Worm (Caenorhabditis elegans) whole organism, L1 larva: ENCODE measurements around the gene F31B12.3.

Experiments
- C16A3.4 ChIP-seq: fragments of 150-350 bp; optimal IDR thresholded peaks from 2 replicates; lab custom pipeline; 2014; ENCODE audit warnings: missing biosample characterization, missing genetic modification characterization
- Y116A8C.19 ChIP-seq: sonication (generic microtip); optimal IDR thresholded peaks from 2 replicates; lab custom pipeline; 2016; ENCODE audit warnings: missing compliant biosample characterization, missing genetic modification characterization, borderline replicate concordance
- aly-2 ChIP-seq: fragments of 150-350 bp; optimal IDR thresholded peaks from 2 replicates; lab custom pipeline; 2014; ENCODE audit warnings: missing biosample characterization, missing genetic modification characterization
- dsc-1 ChIP-seq: sonication (generic microtip); optimal IDR thresholded peaks from 2 replicates; lab custom pipeline; 2016; ENCODE audit warnings: mild to moderate bottlenecking, missing genetic modification characterization, missing compliant biosample characterization
- egl-13 ChIP-seq: sonication (generic microtip); optimal IDR thresholded peaks from 2 replicates; lab custom pipeline; 2016; ENCODE audit warnings: missing genotype, missing genetic modification reagents, missing genetic modification characterization, missing compliant biosample characterization
- ets-5 ChIP-seq: fragments of 200-800 bp; sonication (Bioruptor generic); IDR thresholded peaks from 2 replicates; pipeline ENCODE4 v1.3.6; 2022; ENCODE audit warnings: missing genetic modification characterization, missing compliant biosample characterization
- fkh-8 ChIP-seq: sonication (generic microtip); optimal IDR thresholded peaks from 2 replicates; lab custom pipeline; 2016; ENCODE audit warnings: mild to moderate bottlenecking, missing genetic modification characterization, missing compliant biosample characterization
- fos-1 ChIP-seq: fragments of 150-350 bp; optimal IDR thresholded peaks from 2 replicates; lab custom pipeline; 2014; ENCODE audit warnings: missing biosample characterization, missing genetic modification characterization
- hlh-17 ChIP-seq: fragments of 200-800 bp; sonication (Bioruptor generic); optimal IDR thresholded peaks from 2 replicates; lab custom pipeline; 2018; ENCODE audit warnings: missing genetic modification characterization, mild to moderate bottlenecking, missing compliant biosample characterization, moderate library complexity, borderline replicate concordance
- lin-14 ChIP-seq: fragments of 200-800 bp; sonication (Bioruptor generic); optimal IDR thresholded peaks from 2 replicates; lab custom pipeline; 2018; ENCODE audit warnings: mild to moderate bottlenecking, missing genetic modification characterization, moderate library complexity, missing compliant biosample characterization
- nhr-19 ChIP-seq: fragments of 200-800 bp; sonication (Bioruptor generic); conservative IDR thresholded peaks from 2 replicates; pipeline ENCODE4 v1.3.6; 2022; ENCODE audit warnings: missing genetic modification characterization, missing compliant biosample characterization
- nhr-20 ChIP-seq: sonication (generic microtip); optimal IDR thresholded peaks from 2 replicates; lab custom pipeline; 2016; ENCODE audit warnings: mild to moderate bottlenecking, missing genetic modification characterization, missing compliant biosample characterization
- nhr-237 ChIP-seq: fragments of 150-350 bp; optimal IDR thresholded peaks from 2 replicates; lab custom pipeline; 2014; ENCODE audit warnings: missing biosample characterization, missing genetic modification characterization
- nhr-71 ChIP-seq: sonication (generic microtip); optimal IDR thresholded peaks from 2 replicates; lab custom pipeline; 2016; ENCODE audit warnings: mild to moderate bottlenecking, missing genetic modification characterization, moderate library complexity, missing compliant biosample characterization
- nhr-76 ChIP-seq: sonication (generic microtip); optimal IDR thresholded peaks from 2 replicates; lab custom pipeline; 2017; ENCODE audit warnings: missing biosample characterization, missing genetic modification characterization
- nhr-77 ChIP-seq: fragments of 150-350 bp; optimal IDR thresholded peaks from 2 replicates; lab custom pipeline; 2014; ENCODE audit warnings: missing biosample characterization, missing genetic modification characterization
- nhr-85 ChIP-seq: sonication (generic microtip); peaks from one replicate; lab custom pipeline; 2016; ENCODE audit warnings: missing genetic modification characterization, inconsistent platforms, missing compliant biosample characterization
- pax-3 ChIP-seq: fragments of 200-800 bp; sonication (Bioruptor generic); optimal IDR thresholded peaks from 2 replicates; lab custom pipeline; 2018; ENCODE audit warnings: mild to moderate bottlenecking, missing genetic modification characterization, moderate library complexity, missing compliant biosample characterization
- sup-37 ChIP-seq: fragments of 200-800 bp; sonication (Bioruptor generic); optimal IDR thresholded peaks from 2 replicates; lab custom pipeline; 2018; ENCODE audit warnings: mild to moderate bottlenecking, missing genetic modification characterization, missing compliant biosample characterization
- swsn-7 ChIP-seq: sonication (generic microtip); optimal IDR thresholded peaks from 2 replicates; lab custom pipeline; 2016; ENCODE audit warnings: missing genetic modification characterization, missing compliant biosample characterization
- tlp-1 ChIP-seq: fragments of 150-350 bp; optimal IDR thresholded peaks from 2 replicates; lab custom pipeline; 2014; ENCODE audit warnings: missing biosample characterization, missing genetic modification characterization
- unc-130 ChIP-seq: fragments of 150-350 bp; optimal IDR thresholded peaks from 2 replicates; lab custom pipeline; 2017; ENCODE audit warnings: missing biosample characterization, missing genetic modification characterization, inconsistent platforms

Gene F31B12.3

ce11 chrX:10770988-10771496, 49.4 kb downstream of the F31B12.3 start (continued):
- peak; percentile 13 for TF ChIP-seq aly-2 (tag; lab: Kevin White, UChicago)
- peak; percentile 87 for TF ChIP-seq swsn-7
- TF ChIP-seq nhr-76 (tag; lab: Kevin White, UChicago): no peak
- no peak for TF ChIP-seq hlh-17 (GFP tag; lab: Kevin White, UChicago)
- TF ChIP-seq fkh-8 (tag; lab: Kevin White, UChicago): peak; percentile 92
- TF ChIP-seq ets-5 (GFP tag; lab: Robert Waterston, UW): no peak
- TF ChIP-seq nhr-237 (tag; lab: Kevin White, UChicago): peak; percentile 85
- TF ChIP-seq, all 84 proteins: peak for 58

- TF ChIP-seq nhr-85 (tag; lab: Kevin White, UChicago) (no peak), nhr-20 (tag; lab: Kevin White, UChicago) (no peak), egl-13 (no peak), ets-5 (GFP tag; lab: Robert Waterston, UW) (no peak), dsc-1 (no peak), sup-37 (GFP tag; lab: Kevin White, UChicago) (no peak), fos-1 (tag; lab: Kevin White, UChicago) (no peak), hlh-17 (GFP tag; lab: Kevin White, UChicago) (no peak), nhr-71 (tag; lab: Kevin White, UChicago) (no peak), Y116A8C.19 (tag; lab: Kevin White, UChicago) (no peak), unc-130 (tag; lab: Kevin White, UChicago) (no peak), nhr-19 (GFP tag; lab: Robert Waterston, UW) (no peak), pax-3 (tag; lab: Kevin White, UChicago) (no peak), lin-14 (peak; percentile 17), tlp-1 (tag; lab: Kevin White, UChicago) (no peak), C16A3.4 (tag; lab: Kevin White, UChicago) (no peak), nhr-77 (tag; lab: Kevin White, UChicago) (peak; percentile 1)
These were observed 50.5 kb downstream of the F31B12.3 start for ce11 chrX:10769959-10770358.
